Worm (Caenorhabditis elegans) whole organism, midembryonic: ENCODE results near the gene lact-6.

Source experiments
- T22C8.4 ChIP-seq: fragments of 200-800 bp; sonication (Bioruptor generic); IDR thresholded peaks from 2 replicates; pipeline ENCODE4 v1.3.6; 2022; ENCODE audit warnings: missing genetic modification characterization, missing compliant biosample characterization
- cog-1 ChIP-seq: sonication (generic microtip); optimal IDR thresholded peaks from 2 replicates; lab custom pipeline; 2016; ENCODE audit warnings: missing genetic modification characterization, missing compliant biosample characterization
- flt-1 ChIP-seq: fragments of 200-800 bp; sonication (Bioruptor generic); IDR thresholded peaks from 2 replicates; pipeline ENCODE4 v1.3.6; 2022; ENCODE audit warnings: missing genetic modification characterization, missing compliant biosample characterization
- klf-2 ChIP-seq: fragments of 200-800 bp; sonication (Bioruptor generic); conservative IDR thresholded peaks from 2 replicates; pipeline ENCODE4 v1.3.6; 2022; ENCODE audit warnings: missing genetic modification reagents, missing genetic modification characterization, missing compliant biosample characterization
- med-1 ChIP-seq: sonication (generic microtip); optimal IDR thresholded peaks from 2 replicates; lab custom pipeline; 2017; ENCODE audit warnings: missing genetic modification characterization, mild to moderate bottlenecking, missing compliant biosample characterization, antibody characterized with exemption, missing genetic modification reagents; ENCODE audit not compliant: insufficient read depth
- ref-1 ChIP-seq: fragments of 200-800 bp; sonication (Bioruptor generic); conservative IDR thresholded peaks from 2 replicates; pipeline ENCODE4 v1.3.6; 2022; ENCODE audit warnings: missing genetic modification reagents, missing genetic modification characterization, missing compliant biosample characterization
- tab-1 ChIP-seq: fragments of 200-800 bp; sonication (Bioruptor generic); IDR thresholded peaks from 2 replicates; pipeline ENCODE4 v1.3.6; 2022; ENCODE audit warnings: missing genetic modification characterization, missing compliant biosample characterization
- ztf-23 ChIP-seq: fragments of 200-800 bp; sonication (Bioruptor generic); IDR thresholded peaks from 2 replicates; pipeline ENCODE4 v1.3.6; 2022; ENCODE audit warnings: missing genetic modification reagents, missing genetic modification characterization, missing compliant biosample characterization
- ztf-29 ChIP-seq: fragments of 200-800 bp; sonication (Bioruptor generic); IDR thresholded peaks from 2 replicates; pipeline ENCODE4 v1.3.6; 2022; ENCODE audit warnings: missing genetic modification reagents, missing genetic modification characterization, missing compliant biosample characterization

Gene lact-6

ce11 chrIV:17407491-17407890 lies 23.7 kb downstream of the lact-6 start, which contains the start of gene T02D1.9:
TSS of gene T02D1.9 (minus strand) at chrIV:17407591.
- no peak for TF ChIP-seq ztf-29 (GFP tag; lab: Robert Waterston, UW)
- TF ChIP-seq flt-1 (GFP tag; lab: Robert Waterston, UW): no peak
- TF ChIP-seq ref-1: no peak
- TF ChIP-seq med-1 (GFP tag; lab: Kevin White, UChicago): no peak
- TF ChIP-seq tab-1 (GFP tag; lab: Robert Waterston, UW): no peak
- TF ChIP-seq ztf-23 (GFP tag; lab: Robert Waterston, UW): no peak
- no peak for TF ChIP-seq klf-2 (GFP tag; lab: Robert Waterston, UW)
- no peak for TF ChIP-seq cog-1 (tag; lab: Kevin White, UChicago)
- TF ChIP-seq T22C8.4: no peak

ce11 chrIV:17407025-17407424 lies 24.2 kb downstream of the lact-6 start, which contains the start of gene T02D1.7:
TSS of gene T02D1.7 (minus strand) at chrIV:17407125.
- TF ChIP-seq ref-1 (no peak), ztf-29 (GFP tag; lab: Robert Waterston, UW) (no peak), flt-1 (GFP tag; lab: Robert Waterston, UW) (no peak), tab-1 (GFP tag; lab: Robert Waterston, UW) (no peak), T22C8.4 (no peak), klf-2 (GFP tag; lab: Robert Waterston, UW) (no peak), cog-1 (tag; lab: Kevin White, UChicago) (no peak)

ce11 chrIV:17406119-17406518 lies 25.1 kb downstream of the lact-6 start:
- TF ChIP-seq tab-1 (GFP tag; lab: Robert Waterston, UW) (no peak), klf-2 (GFP tag; lab: Robert Waterston, UW) (no peak), flt-1 (GFP tag; lab: Robert Waterston, UW) (no peak), med-1 (GFP tag; lab: Kevin White, UChicago) (no peak), T22C8.4 (no peak), ref-1 (no peak), ztf-29 (GFP tag; lab: Robert Waterston, UW) (no peak), ztf-23 (GFP tag; lab: Robert Waterston, UW) (no peak), cog-1 (tag; lab: Kevin White, UChicago) (no peak)

- TF ChIP-seq ztf-23 (GFP tag; lab: Robert Waterston, UW) (no peak), ztf-29 (GFP tag; lab: Robert Waterston, UW) (no peak), flt-1 (GFP tag; lab: Robert Waterston, UW) (no peak), cog-1 (tag; lab: Kevin White, UChicago) (no peak), T22C8.4 (no peak), ref-1 (no peak), med-1 (GFP tag; lab: Kevin White, UChicago) (no peak), klf-2 (GFP tag; lab: Robert Waterston, UW) (no peak), tab-1 (GFP tag; lab: Robert Waterston, UW) (no peak)
Observed at ce11 chrIV:17405530-17405929, 25.7 kb downstream of the lact-6 start, which contains the start of gene pmp-4. TSS of gene pmp-4 (minus strand) at chrIV:17405630.

- TF ChIP-seq flt-1 (GFP tag; lab: Robert Waterston, UW) (no peak), T22C8.4 (no peak), tab-1 (GFP tag; lab: Robert Waterston, UW) (no peak), ztf-23 (GFP tag; lab: Robert Waterston, UW) (no peak), ref-1 (no peak)
Observed at ce11 chrIV:17399455-17399854, 31.7 kb downstream of the lact-6 start, which contains the start of gene T02D1.4. TSS of gene T02D1.4 (plus strand) at chrIV:17399755.

ce11 chrIV:17395910-17396309 lies 35.3 kb downstream of the lact-6 start, which contains the start of gene sru-15:
TSS of gene sru-15 (plus strand) at chrIV:17396210.
- TF ChIP-seq ztf-29 (GFP tag; lab: Robert Waterston, UW) (no peak), tab-1 (GFP tag; lab: Robert Waterston, UW) (no peak), med-1 (GFP tag; lab: Kevin White, UChicago) (no peak), klf-2 (GFP tag; lab: Robert Waterston, UW) (no peak), flt-1 (GFP tag; lab: Robert Waterston, UW) (no peak), cog-1 (tag; lab: Kevin White, UChicago) (no peak), T22C8.4 (no peak), ref-1 (no peak), ztf-23 (GFP tag; lab: Robert Waterston, UW) (no peak)

- TF ChIP-seq flt-1 (GFP tag; lab: Robert Waterston, UW) (no peak), ref-1 (no peak), ztf-29 (GFP tag; lab: Robert Waterston, UW) (no peak), ztf-23 (GFP tag; lab: Robert Waterston, UW) (no peak), T22C8.4 (no peak), med-1 (GFP tag; lab: Kevin White, UChicago) (no peak), tab-1 (GFP tag; lab: Robert Waterston, UW) (no peak), cog-1 (tag; lab: Kevin White, UChicago) (no peak), klf-2 (GFP tag; lab: Robert Waterston, UW) (no peak)
Observed at ce11 chrIV:17387442-17387967, 43.7 kb downstream of the lact-6 start, which contains the start of gene T02D1.8. TSS of gene T02D1.8 (minus strand) at chrIV:17387492.

ce11 chrIV:17383046-17383445 lies 48.1 kb downstream of the lact-6 start, which contains the start of gene C30H6.12:
TSS of gene C30H6.12 (plus strand) at chrIV:17383346.
- TF ChIP-seq ztf-23 (GFP tag; lab: Robert Waterston, UW) (no peak), med-1 (GFP tag; lab: Kevin White, UChicago) (no peak), tab-1 (GFP tag; lab: Robert Waterston, UW) (no peak), T22C8.4 (no peak), ztf-29 (GFP tag; lab: Robert Waterston, UW) (no peak), flt-1 (GFP tag; lab: Robert Waterston, UW) (no peak), ref-1 (no peak), cog-1 (tag; lab: Kevin White, UChicago) (no peak)

- TF ChIP-seq tab-1 (GFP tag; lab: Robert Waterston, UW) (no peak), ztf-23 (GFP tag; lab: Robert Waterston, UW) (no peak), ref-1 (no peak), med-1 (GFP tag; lab: Kevin White, UChicago) (no peak), cog-1 (tag; lab: Kevin White, UChicago) (no peak), klf-2 (GFP tag; lab: Robert Waterston, UW) (no peak), ztf-29 (GFP tag; lab: Robert Waterston, UW) (no peak)
Observed at ce11 chrIV:17382029-17382428, 49.2 kb downstream of the lact-6 start, which contains the start of gene C30H6.8. TSS of gene C30H6.8 (plus strand) at chrIV:17382329.
